Worm (Caenorhabditis elegans): ENCODE results near the gene C49A9.2.

DNA sequence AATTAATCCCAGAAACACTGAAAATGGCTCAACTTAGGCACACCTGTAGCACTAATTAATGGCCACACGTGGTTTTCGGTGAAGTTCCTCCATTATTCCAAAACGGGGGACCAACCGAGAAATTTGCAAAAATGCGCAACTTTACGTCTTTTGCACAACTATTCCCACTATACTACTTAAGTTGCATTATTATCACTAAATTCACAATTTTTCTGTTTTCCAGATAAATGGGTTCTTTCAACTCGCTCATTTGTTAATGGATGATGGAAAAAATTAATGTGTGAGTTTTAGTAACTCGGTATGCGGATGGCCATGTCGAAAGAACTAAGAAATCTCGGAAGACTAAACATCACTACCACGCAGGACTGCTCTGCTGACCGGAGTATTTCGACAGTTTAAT, 29.4 kb downstream of the C49A9.2 start, which contains the start of gene T13A10.64:
- no peak for TF ChIP-seq ceh-100 (GFP tag; IDR thresholded peaks at IDR 0.05)
- no peak for TF ChIP-seq ama-1 (optimal IDR thresholded peaks at IDR 0.05)
- TF ChIP-seq ama-1 (GFP tag; optimal IDR thresholded peaks at IDR 0.05) = no peak
